Worm (Caenorhabditis elegans) whole organism, early embryonic: Measurements from ENCODE around the gene sri-24.

ENCODE experiments used
- ama-1 ChIP-seq: fragments of 150-350 bp; optimal IDR thresholded peaks from 2 replicates; lab custom pipeline; 2014
- ceh-13 ChIP-seq: fragments of 200-800 bp; sonication (Bioruptor generic); optimal IDR thresholded peaks from 2 replicates; lab custom pipeline; 2018; ENCODE audit warnings: mild to moderate bottlenecking, missing genetic modification characterization, missing compliant biosample characterization
- flt-1 ChIP-seq: fragments of 200-800 bp; sonication (Bioruptor generic); IDR thresholded peaks from 2 replicates; pipeline ENCODE4 v1.3.6; 2022; ENCODE audit warnings: missing genetic modification characterization, missing compliant biosample characterization
- hmbx-1 ChIP-seq: sonication (generic microtip); optimal IDR thresholded peaks from 2 replicates; lab custom pipeline; 2016; ENCODE audit warnings: mild to moderate bottlenecking, missing genetic modification characterization, missing compliant biosample characterization
- pes-1 ChIP-seq: fragments of 200-800 bp; sonication (Bioruptor generic); IDR thresholded peaks from 2 replicates; pipeline ENCODE4 v1.3.6; 2022; ENCODE audit warnings: missing genetic modification reagents, missing genetic modification characterization, missing compliant biosample characterization

ce11 chrV:15216705-15217104, 4.7 kb downstream of the sri-24 start, which contains the start of gene sri-25:
- TF ChIP-seq ama-1 (lab: Kevin White, UChicago) (no peak), hmbx-1 (tag; lab: Kevin White, UChicago) (no peak), ceh-13 (no peak), pes-1 (no peak), flt-1 (GFP tag; lab: Robert Waterston, UW) (no peak)
